Worm (Caenorhabditis elegans) whole organism, late embryonic: Measurements from ENCODE around the gene F41H10.5.
A peak's percentile ranks its signal among the peaks of the same experiment; 100 is the strongest.

ENCODE experiments used
- C08G9.2 ChIP-seq: sonication (generic microtip); optimal IDR thresholded peaks from 2 replicates; lab custom pipeline; 2016; ENCODE audit warnings: mild to moderate bottlenecking, missing genetic modification characterization, moderate library complexity, missing compliant biosample characterization
- K02D7.2 ChIP-seq: sonication (generic microtip); optimal IDR thresholded peaks from 2 replicates; lab custom pipeline; 2017; ENCODE audit warnings: mild to moderate bottlenecking, missing genetic modification characterization, missing compliant biosample characterization
- K09A11.1 ChIP-seq: sonication (generic microtip); optimal IDR thresholded peaks from 2 replicates; lab custom pipeline; 2017; ENCODE audit warnings: antibody characterized with exemption, mild to moderate bottlenecking, missing genetic modification characterization, missing compliant biosample characterization; ENCODE audit not compliant: insufficient read depth
- T23F11.4 ChIP-seq: fragments of 200-800 bp; sonication (Bioruptor generic); optimal IDR thresholded peaks from 2 replicates; lab custom pipeline; 2018; ENCODE audit warnings: mild to moderate bottlenecking, missing genetic modification characterization, missing compliant biosample characterization
- Y22D7AL.16 ChIP-seq: sonication (generic microtip); optimal IDR thresholded peaks from 2 replicates; lab custom pipeline; 2016; ENCODE audit warnings: missing genetic modification characterization, missing compliant biosample characterization
- ahr-1 ChIP-seq: sonication (generic microtip); optimal IDR thresholded peaks from 2 replicates; lab custom pipeline; 2016; ENCODE audit warnings: missing genetic modification characterization, missing compliant biosample characterization
- ama-1 ChIP-seq: fragments of 150-350 bp; optimal IDR thresholded peaks from 2 replicates; lab custom pipeline; 2014
- ceh-14 ChIP-seq: sonication (generic microtip); optimal IDR thresholded peaks from 2 replicates; lab custom pipeline; 2016; ENCODE audit warnings: missing genotype, missing genetic modification characterization, missing compliant biosample characterization
- ceh-18 ChIP-seq: sonication (generic microtip); optimal IDR thresholded peaks from 2 replicates; lab custom pipeline; 2016; ENCODE audit warnings: missing genetic modification characterization, missing compliant biosample characterization
- ceh-19 ChIP-seq: fragments of 200-800 bp; sonication (Bioruptor generic); optimal IDR thresholded peaks from 2 replicates; lab custom pipeline; 2018; ENCODE audit warnings: mild to moderate bottlenecking, missing genetic modification characterization, missing compliant biosample characterization
- ceh-2 ChIP-seq: sonication (generic microtip); optimal IDR thresholded peaks from 2 replicates; lab custom pipeline; 2016; ENCODE audit warnings: missing genotype, missing genetic modification characterization, missing compliant biosample characterization
- ceh-24 ChIP-seq: sonication (generic microtip); optimal IDR thresholded peaks from 2 replicates; lab custom pipeline; 2016; ENCODE audit warnings: mild to moderate bottlenecking, missing genetic modification characterization, missing compliant biosample characterization
- ceh-30 ChIP-seq: fragments of 150-350 bp; optimal IDR thresholded peaks from 2 replicates; lab custom pipeline; 2014; ENCODE audit warnings: missing biosample characterization, missing genetic modification characterization
- ceh-34 ChIP-seq: sonication (generic microtip); optimal IDR thresholded peaks from 2 replicates; lab custom pipeline; 2016; ENCODE audit warnings: mild to moderate bottlenecking, missing genetic modification characterization, missing compliant biosample characterization
- ceh-45 ChIP-seq: fragments of 200-800 bp; sonication (Bioruptor generic); IDR thresholded peaks from 2 replicates; pipeline ENCODE4 v1.3.6; 2022; ENCODE audit warnings: missing genetic modification reagents, missing genetic modification characterization, missing compliant biosample characterization
- ceh-48 ChIP-seq: sonication (generic microtip); optimal IDR thresholded peaks from 2 replicates; lab custom pipeline; 2016; ENCODE audit warnings: missing genetic modification characterization, inconsistent platforms, missing compliant biosample characterization
- ceh-6 ChIP-seq: fragments of 200-800 bp; sonication (Bioruptor generic); optimal IDR thresholded peaks from 2 replicates; lab custom pipeline; 2018; ENCODE audit warnings: mild to moderate bottlenecking, missing genetic modification characterization, missing compliant biosample characterization
- che-1 ChIP-seq: sonication (generic microtip); optimal IDR thresholded peaks from 2 replicates; lab custom pipeline; 2016; ENCODE audit warnings: mild to moderate bottlenecking, missing genetic modification characterization, missing compliant biosample characterization
- dmd-4 ChIP-seq: sonication (generic microtip); optimal IDR thresholded peaks from 2 replicates; lab custom pipeline; 2016; ENCODE audit warnings: borderline replicate concordance, missing genetic modification characterization, missing compliant biosample characterization
- elt-2 ChIP-seq: sonication (generic microtip); optimal IDR thresholded peaks from 2 replicates; lab custom pipeline; 2016; ENCODE audit warnings: missing genetic modification reagents, missing genetic modification characterization, missing compliant biosample characterization
- ets-4 ChIP-seq: sonication (generic microtip); optimal IDR thresholded peaks from 2 replicates; lab custom pipeline; 2016; ENCODE audit warnings: missing genetic modification characterization, missing compliant biosample characterization
- eyg-1 ChIP-seq: sonication (generic microtip); optimal IDR thresholded peaks from 2 replicates; lab custom pipeline; 2016; ENCODE audit warnings: missing genotype, missing genetic modification characterization, missing compliant biosample characterization
- fax-1 ChIP-seq: sonication (generic microtip); optimal IDR thresholded peaks from 2 replicates; lab custom pipeline; 2016; ENCODE audit warnings: missing genotype, missing genetic modification characterization, missing compliant biosample characterization
- fkh-10 ChIP-seq: fragments of 150-350 bp; optimal IDR thresholded peaks from 2 replicates; lab custom pipeline; 2014; ENCODE audit warnings: missing biosample characterization, missing genetic modification reagents, missing genetic modification characterization
- fkh-6 ChIP-seq: sonication (generic microtip); optimal IDR thresholded peaks from 2 replicates; lab custom pipeline; 2016; ENCODE audit warnings: missing genetic modification characterization, missing compliant biosample characterization
- hlh-13 ChIP-seq: fragments of 200-800 bp; sonication (Bioruptor generic); optimal IDR thresholded peaks from 2 replicates; lab custom pipeline; 2018; ENCODE audit warnings: mild to moderate bottlenecking, missing genetic modification characterization, missing compliant biosample characterization
- hlh-15 ChIP-seq: sonication (generic microtip); optimal IDR thresholded peaks from 2 replicates; lab custom pipeline; 2016; ENCODE audit warnings: missing genetic modification characterization, missing compliant biosample characterization
- hlh-30 ChIP-seq: sonication (generic microtip); optimal IDR thresholded peaks from 2 replicates; lab custom pipeline; 2017; ENCODE audit warnings: antibody characterized with exemption, missing genetic modification characterization, missing compliant biosample characterization; ENCODE audit not compliant: insufficient read depth
- hlh-6 ChIP-seq: sonication (generic microtip); optimal IDR thresholded peaks from 2 replicates; lab custom pipeline; 2016; ENCODE audit warnings: missing genotype, missing genetic modification characterization, missing compliant biosample characterization
- hlh-8 ChIP-seq: sonication (generic microtip); optimal IDR thresholded peaks from 2 replicates; lab custom pipeline; 2016; ENCODE audit warnings: missing genotype, missing genetic modification characterization, missing compliant biosample characterization
- lim-6 ChIP-seq: sonication (generic microtip); optimal IDR thresholded peaks from 2 replicates; lab custom pipeline; 2016; ENCODE audit warnings: missing genetic modification characterization, missing compliant biosample characterization
- madf-2 ChIP-seq: sonication (generic microtip); optimal IDR thresholded peaks from 2 replicates; lab custom pipeline; 2017; ENCODE audit warnings: missing genetic modification characterization, missing compliant biosample characterization
- mec-3 ChIP-seq: sonication (generic microtip); optimal IDR thresholded peaks from 2 replicates; lab custom pipeline; 2016; ENCODE audit warnings: borderline replicate concordance, missing genetic modification characterization, missing compliant biosample characterization
- nhr-11 ChIP-seq: fragments of 150-350 bp; optimal IDR thresholded peaks from 2 replicates; lab custom pipeline; 2014; ENCODE audit warnings: missing biosample characterization, missing genetic modification characterization
- nhr-232 ChIP-seq: sonication (generic microtip); optimal IDR thresholded peaks from 2 replicates; lab custom pipeline; 2016; ENCODE audit warnings: missing genetic modification characterization, missing compliant biosample characterization
- npax-4 ChIP-seq: sonication (generic microtip); optimal IDR thresholded peaks from 2 replicates; lab custom pipeline; 2016; ENCODE audit warnings: missing genetic modification characterization, missing compliant biosample characterization
- odd-2 ChIP-seq: sonication (generic microtip); optimal IDR thresholded peaks from 2 replicates; lab custom pipeline; 2017; ENCODE audit warnings: antibody characterized with exemption, mild to moderate bottlenecking, missing genetic modification characterization, missing compliant biosample characterization
- pat-9 ChIP-seq: fragments of 200-800 bp; sonication (Bioruptor generic); optimal IDR thresholded peaks from 2 replicates; lab custom pipeline; 2018; ENCODE audit warnings: mild to moderate bottlenecking, missing genetic modification characterization, moderate library complexity, missing compliant biosample characterization
- pax-1 ChIP-seq: fragments of 150-350 bp; optimal IDR thresholded peaks from 2 replicates; lab custom pipeline; 2014; ENCODE audit warnings: missing biosample characterization, missing genetic modification characterization
- pha-2 ChIP-seq: sonication (generic microtip); optimal IDR thresholded peaks from 2 replicates; lab custom pipeline; 2017; ENCODE audit warnings: mild to moderate bottlenecking, missing genetic modification characterization, missing compliant biosample characterization
- pha-4 ChIP-seq: fragments of 150-350 bp; optimal IDR thresholded peaks from 2 replicates; lab custom pipeline; 2018; ENCODE audit warnings: missing biosample characterization, missing genetic modification reagents, missing genetic modification characterization
- pqm-1 ChIP-seq: sonication (generic microtip); optimal IDR thresholded peaks from 2 replicates; lab custom pipeline; 2016; ENCODE audit warnings: missing genetic modification characterization, missing compliant biosample characterization
- pros-1 ChIP-seq: fragments of 150-350 bp; optimal IDR thresholded peaks from 2 replicates; lab custom pipeline; 2014; ENCODE audit warnings: missing biosample characterization, missing genetic modification reagents, missing genetic modification characterization
- ref-2 ChIP-seq: sonication (generic microtip); optimal IDR thresholded peaks from 2 replicates; lab custom pipeline; 2016; ENCODE audit warnings: missing genetic modification characterization, missing compliant biosample characterization
- rnt-1 ChIP-seq: sonication (generic microtip); optimal IDR thresholded peaks from 2 replicates; lab custom pipeline; 2016; ENCODE audit warnings: missing genetic modification characterization, missing compliant biosample characterization
- sdc-2 ChIP-seq: sonication (generic microtip); optimal IDR thresholded peaks from 2 replicates; lab custom pipeline; 2016; ENCODE audit warnings: missing genotype, missing genetic modification characterization, missing compliant biosample characterization
- sox-2 ChIP-seq: fragments of 200-800 bp; sonication (Bioruptor generic); IDR thresholded peaks from 2 replicates; pipeline ENCODE4 v1.3.6; 2022; ENCODE audit warnings: missing genetic modification reagents, missing genetic modification characterization, missing compliant biosample characterization
- sox-4 ChIP-seq: sonication (generic microtip); optimal IDR thresholded peaks from 2 replicates; lab custom pipeline; 2017; ENCODE audit warnings: mild to moderate bottlenecking, missing genetic modification characterization, inconsistent platforms, missing compliant biosample characterization
- tbx-2 ChIP-seq: sonication (generic microtip); optimal IDR thresholded peaks from 2 replicates; lab custom pipeline; 2016; ENCODE audit warnings: missing genetic modification characterization, missing compliant biosample characterization
- tbx-7 ChIP-seq: sonication (generic microtip); optimal IDR thresholded peaks from 2 replicates; lab custom pipeline; 2016; ENCODE audit warnings: missing genotype, missing genetic modification characterization, missing compliant biosample characterization
- ttx-3 ChIP-seq: sonication (generic microtip); optimal IDR thresholded peaks from 2 replicates; lab custom pipeline; 2016; ENCODE audit warnings: missing genetic modification reagents, missing genetic modification characterization, missing compliant biosample characterization
- unc-3 ChIP-seq, 2 experiments: fragments of 200-800 bp in 1 of 2; sonication (Bioruptor generic) in 1 of 2; sonication (generic microtip) in 1 of 2; conservative IDR thresholded peaks in 1 of 2; optimal IDR thresholded peaks in 1 of 2; 2 replicates each; pipeline versions ENCODE4 v1.3.6 to Lab custom; 2016 to 2022; ENCODE audit warnings: missing compliant biosample characterization in 2 of 2, missing genetic modification characterization in 2 of 2, missing genetic modification reagents in 1 of 2
- unc-55 ChIP-seq: sonication (generic microtip); optimal IDR thresholded peaks from 2 replicates; lab custom pipeline; 2017; ENCODE audit warnings: missing biosample characterization, missing genetic modification reagents, missing genetic modification characterization
- zip-5 ChIP-seq: sonication (generic microtip); optimal IDR thresholded peaks from 2 replicates; lab custom pipeline; 2016; ENCODE audit warnings: missing genetic modification characterization, missing compliant biosample characterization

F41H10.5 gene

ce11 chrIV:5370914-5371313, 10.2 kb downstream of the F41H10.5 start:
- TF ChIP-seq ttx-3 (tag; lab: Kevin White, UChicago) (peak; percentile 72), K02D7.2 (tag; lab: Kevin White, UChicago) (peak; percentile 25), ceh-6 (GFP tag; lab: Kevin White, UChicago) (no peak), nhr-11 (no peak), sdc-2 (no peak), ceh-18 (tag; lab: Kevin White, UChicago) (no peak), ets-4 (tag; lab: Kevin White, UChicago) (no peak), sox-4 (peak; percentile 44), hlh-8 (tag; lab: Kevin White, UChicago) (no peak), madf-2 (no peak), fkh-10 (GFP tag; lab: Kevin White, UChicago) (no peak), sox-2 (GFP tag; lab: Robert Waterston, UW) (no peak), ama-1 (lab: Kevin White, UChicago) (no peak), eyg-1 (no peak), ceh-19 (no peak), ceh-24 (tag; lab: Kevin White, UChicago) (no peak), tbx-2 (tag; lab: Kevin White, UChicago) (peak; percentile 50), pha-2 (peak; percentile 41), ceh-45 (GFP tag; lab: Robert Waterston, UW) (no peak), Y22D7AL.16 (tag; lab: Kevin White, UChicago) (no peak), ceh-30 (tag; lab: Kevin White, UChicago) (no peak), npax-4 (tag; lab: Kevin White, UChicago) (no peak), tbx-7 (tag; lab: Kevin White, UChicago) (no peak), pha-4 (tag; lab: Kevin White, UChicago) (no peak), che-1 (no peak), C08G9.2 (tag; lab: Kevin White, UChicago) (no peak), pat-9 (peak; percentile 52), nhr-232 (tag; lab: Kevin White, UChicago) (peak; percentile 18), ref-2 (tag; lab: Kevin White, UChicago) (peak; percentile 20), elt-2 (tag; lab: Kevin White, UChicago) (peak; percentile 76), zip-5 (tag; lab: Kevin White, UChicago) (peak; percentile 52), ceh-14 (peak; percentile 39), unc-3 (GFP tag; conservative IDR thresholded peaks at IDR 0.05; lab: Robert Waterston, UW) (no peak), unc-3 (tag; optimal IDR thresholded peaks at IDR 0.05; lab: Kevin White, UChicago) (peak; percentile 22), pros-1 (no peak), hlh-15 (tag; lab: Kevin White, UChicago) (peak; percentile 14), ahr-1 (tag; lab: Kevin White, UChicago) (no peak), K09A11.1 (tag; lab: Kevin White, UChicago) (peak; percentile 65), hlh-13 (GFP tag; lab: Kevin White, UChicago) (no peak), lim-6 (tag; lab: Kevin White, UChicago) (no peak), hlh-30 (tag; lab: Kevin White, UChicago) (no peak), mec-3 (tag; lab: Kevin White, UChicago) (no peak), pqm-1 (tag; lab: Kevin White, UChicago) (no peak), pax-1 (tag; lab: Kevin White, UChicago) (no peak), dmd-4 (tag; lab: Kevin White, UChicago) (no peak), hlh-6 (tag; lab: Kevin White, UChicago) (no peak), ceh-48 (tag; lab: Kevin White, UChicago) (no peak), rnt-1 (tag; lab: Kevin White, UChicago) (no peak), ceh-34 (tag; lab: Kevin White, UChicago) (peak; percentile 71), unc-55 (GFP tag; lab: Kevin White, UChicago) (no peak), odd-2 (no peak), T23F11.4 (GFP tag; lab: Kevin White, UChicago) (no peak), fkh-6 (tag; lab: Kevin White, UChicago) (no peak), fax-1 (peak; percentile 33), ceh-2 (tag; lab: Kevin White, UChicago) (peak; percentile 43)
